Fruit fly (Drosophila melanogaster) whole organism, prepupa: ENCODE results near the gene Sqor.

Experiments used
- CG16779 ChIP-seq: fragments of 200-800 bp; sonication (Bioruptor generic); optimal IDR thresholded peaks from 3 replicates; lab custom pipeline; 2017; ENCODE audit warnings: missing biosample characterization, mild to moderate bottlenecking, missing genetic modification characterization
- CG6808 ChIP-seq: fragments of 200-800 bp; sonication (Bioruptor generic); optimal IDR thresholded peaks from 3 replicates; lab custom pipeline; 2017; ENCODE audit warnings: missing biosample characterization, missing genetic modification characterization, mild to moderate bottlenecking, moderate library complexity, missing genetic modification reagents
- Eip93F ChIP-seq: fragments of 200-800 bp; sonication (Bioruptor generic); optimal IDR thresholded peaks from 2 replicates; lab custom pipeline; 2016; ENCODE audit warnings: missing biosample characterization, mild to moderate bottlenecking, missing genetic modification characterization
- Lpt ChIP-seq: fragments of 200-800 bp; sonication (Bioruptor generic); optimal IDR thresholded peaks from 3 replicates; lab custom pipeline; 2016; ENCODE audit warnings: missing biosample characterization, missing genetic modification characterization
- Sox102F ChIP-seq: fragments of 200-800 bp; sonication (Bioruptor generic); optimal IDR thresholded peaks from 2 replicates; lab custom pipeline; 2016; ENCODE audit warnings: missing biosample characterization, mild to moderate bottlenecking, missing genetic modification characterization
- Sox14 ChIP-seq: fragments of 200-800 bp; sonication (Bioruptor generic); optimal IDR thresholded peaks from 3 replicates; lab custom pipeline; 2016; ENCODE audit warnings: missing biosample characterization, missing genetic modification characterization
- salr ChIP-seq, 2 experiments: fragments of 200-800 bp; sonication (Bioruptor generic); optimal IDR thresholded peaks; 3 replicates each; lab custom pipeline; 2016 to 2018; ENCODE audit warnings: missing biosample characterization in 2 of 2, missing genetic modification characterization in 2 of 2, mild to moderate bottlenecking in 1 of 2
- topi ChIP-seq: fragments of 200-800 bp; sonication (Bioruptor generic); optimal IDR thresholded peaks from 3 replicates; lab custom pipeline; 2016; ENCODE audit warnings: missing biosample characterization, missing genetic modification characterization

- no peak for TF ChIP-seq CG16779 (tag; lab: Kevin White, UChicago)
- TF ChIP-seq CG6808 (GFP tag; lab: Kevin White, UChicago), result no peak
- TF ChIP-seq Sox14 (GFP tag; lab: Kevin White, UChicago), result no peak
- TF ChIP-seq Eip93F (GFP tag; lab: Kevin White, UChicago), result no peak
- TF ChIP-seq salr (GFP tag; optimal IDR thresholded peaks at IDR 0.05; lab: Kevin White, UChicago), result no peak
- TF ChIP-seq Sox102F (GFP tag; lab: Kevin White, UChicago), result no peak
- no peak for TF ChIP-seq Lpt (GFP tag; lab: Kevin White, UChicago)
- TF ChIP-seq topi (GFP tag; lab: Kevin White, UChicago), result no peak
Observed at dm6 chr3L:4277796-4278195, 37.8 kb downstream of the Sqor start, which contains the start of gene Ctl1.
